Fruit fly (Drosophila melanogaster) whole organism: ENCODE measurements around the gene S-Lap3.

Experiments used
- CG8478 ChIP-seq: fragments of >200 bp; optimal IDR thresholded peaks from 2 replicates; lab custom pipeline; 2018; ENCODE audit warnings: inconsistent platforms
- EcR ChIP-seq, 2 experiments: fragments of >200 bp; optimal IDR thresholded peaks; 2 replicates each; lab custom pipeline; 2017; ENCODE audit warnings: missing biosample characterization in 2 of 2, missing genetic modification characterization in 2 of 2, missing genetic modification reagents in 2 of 2
- psq ChIP-seq: fragments of >200 bp; optimal IDR thresholded peaks from 2 replicates; lab custom pipeline; 2017

dm6 chr3L:10513412-10513811, 48.4 kb downstream of the S-Lap3 start:
- TF ChIP-seq CG8478 (lab: Kevin White, UChicago), result no peak
- TF ChIP-seq psq (lab: Kevin White, UChicago), result no peak
- TF ChIP-seq EcR (GFP tag; optimal IDR thresholded peaks at IDR 0.05; lab: Kevin White, UChicago), result no peak
